Worm (Caenorhabditis elegans) whole organism, late embryonic: ENCODE measurements around the gene inso-1.

ENCODE experiments used
- ceh-19 ChIP-seq: fragments of 200-800 bp; sonication (Bioruptor generic); optimal IDR thresholded peaks from 2 replicates; lab custom pipeline; 2018; ENCODE audit warnings: mild to moderate bottlenecking, missing genetic modification characterization, missing compliant biosample characterization
- elt-4 ChIP-seq: sonication (generic microtip); optimal IDR thresholded peaks from 2 replicates; lab custom pipeline; 2016; ENCODE audit warnings: missing genetic modification characterization, missing compliant biosample characterization
- fax-1 ChIP-seq: sonication (generic microtip); optimal IDR thresholded peaks from 2 replicates; lab custom pipeline; 2016; ENCODE audit warnings: missing genotype, missing genetic modification characterization, missing compliant biosample characterization
- fkh-10 ChIP-seq: fragments of 150-350 bp; optimal IDR thresholded peaks from 2 replicates; lab custom pipeline; 2014; ENCODE audit warnings: missing biosample characterization, missing genetic modification reagents, missing genetic modification characterization
- nfya-1 ChIP-seq: sonication (generic microtip); optimal IDR thresholded peaks from 2 replicates; lab custom pipeline; 2017; ENCODE audit warnings: missing genetic modification characterization, mild to moderate bottlenecking, missing compliant biosample characterization, antibody characterized with exemption, moderate library complexity
- nhr-11 ChIP-seq: fragments of 150-350 bp; optimal IDR thresholded peaks from 2 replicates; lab custom pipeline; 2014; ENCODE audit warnings: missing biosample characterization, missing genetic modification characterization
- odd-2 ChIP-seq: sonication (generic microtip); optimal IDR thresholded peaks from 2 replicates; lab custom pipeline; 2017; ENCODE audit warnings: antibody characterized with exemption, mild to moderate bottlenecking, missing genetic modification characterization, missing compliant biosample characterization
- pat-9 ChIP-seq: fragments of 200-800 bp; sonication (Bioruptor generic); optimal IDR thresholded peaks from 2 replicates; lab custom pipeline; 2018; ENCODE audit warnings: mild to moderate bottlenecking, missing genetic modification characterization, moderate library complexity, missing compliant biosample characterization
- pqm-1 ChIP-seq: sonication (generic microtip); optimal IDR thresholded peaks from 2 replicates; lab custom pipeline; 2016; ENCODE audit warnings: missing genetic modification characterization, missing compliant biosample characterization
- tbx-7 ChIP-seq: sonication (generic microtip); optimal IDR thresholded peaks from 2 replicates; lab custom pipeline; 2016; ENCODE audit warnings: missing genotype, missing genetic modification characterization, missing compliant biosample characterization

DNA sequence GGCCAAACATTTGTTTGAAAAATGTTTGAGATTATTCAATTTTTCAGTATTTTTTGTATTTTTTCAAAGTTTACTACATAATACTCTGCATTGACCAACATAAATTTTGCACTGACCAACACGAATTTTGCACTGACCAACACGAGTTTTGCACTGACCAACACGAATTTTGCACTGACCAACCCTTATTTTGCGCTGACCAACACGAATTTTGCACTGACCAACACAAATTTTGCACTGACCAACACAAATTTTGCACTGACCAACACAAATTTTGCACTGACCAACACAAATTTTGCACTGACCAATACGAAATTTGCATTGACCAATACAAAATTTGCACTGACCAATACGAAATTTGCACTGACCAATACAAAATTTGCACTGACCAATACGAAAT, 7.1 kb upstream of the inso-1 start:
- TF ChIP-seq nfya-1 (tag; lab: Kevin White, UChicago), result no peak
- no peak for TF ChIP-seq pat-9 (tag; lab: Kevin White, UChicago)
- TF ChIP-seq fax-1, result no peak
- no peak for TF ChIP-seq tbx-7 (tag; lab: Kevin White, UChicago)
- no peak for TF ChIP-seq fkh-10 (GFP tag; lab: Kevin White, UChicago)
- no peak for TF ChIP-seq ceh-19 (GFP tag; lab: Kevin White, UChicago)
- no peak for TF ChIP-seq odd-2 (tag; lab: Kevin White, UChicago)
- TF ChIP-seq pqm-1 (tag; lab: Kevin White, UChicago), result no peak
- no peak for TF ChIP-seq nhr-11 (tag; lab: Kevin White, UChicago)
- TF ChIP-seq elt-4 (tag; lab: Kevin White, UChicago), result no peak
